Worm (Caenorhabditis elegans) whole organism, L4 larva: ENCODE results near the gene F26G1.5.

ENCODE experiments used
- F10B5.3 ChIP-seq: sonication (generic microtip); optimal IDR thresholded peaks from 2 replicates; lab custom pipeline; 2016; ENCODE audit warnings: mild to moderate bottlenecking, missing genetic modification characterization, missing compliant biosample characterization
- F37D6.2 ChIP-seq: sonication (generic microtip); optimal IDR thresholded peaks from 2 replicates; lab custom pipeline; 2016; ENCODE audit warnings: mild to moderate bottlenecking, missing genetic modification characterization, missing compliant biosample characterization
- F44E2.7 ChIP-seq: fragments of 200-800 bp; sonication (Bioruptor generic); IDR thresholded peaks from 2 replicates; pipeline ENCODE4 v2.1.2; 2022; ENCODE audit warnings: missing genetic modification characterization, missing compliant biosample characterization
- F49E8.2 ChIP-seq: sonication (generic microtip); optimal IDR thresholded peaks from 2 replicates; lab custom pipeline; 2016; ENCODE audit warnings: missing compliant biosample characterization, mild to moderate bottlenecking, missing genetic modification characterization, borderline replicate concordance
- Y105C5A.15 ChIP-seq: fragments of 200-800 bp; sonication (Bioruptor generic); IDR thresholded peaks from 2 replicates; pipeline ENCODE4 v1.3.6; 2022; ENCODE audit warnings: missing genetic modification characterization, missing compliant biosample characterization
- ZK337.2 ChIP-seq: fragments of 200-800 bp; sonication (Bioruptor generic); IDR thresholded peaks from 2 replicates; pipeline ENCODE4 v1.3.6; 2022; ENCODE audit warnings: missing genetic modification reagents, missing genetic modification characterization, missing compliant biosample characterization
- ZK546.5 ChIP-seq, 2 experiments: sonication (generic microtip); optimal IDR thresholded peaks; 2 replicates each; lab custom pipeline; 2017; ENCODE audit warnings: missing biosample characterization in 2 of 2, missing genetic modification characterization in 2 of 2
- aha-1 ChIP-seq: fragments of 150-350 bp; peaks from one replicate; lab custom pipeline; 2014; ENCODE audit warnings: missing biosample characterization, missing genetic modification characterization
- ama-1 ChIP-seq: fragments of 150-350 bp; optimal IDR thresholded peaks from 2 replicates; lab custom pipeline; 2014; ENCODE audit warnings: inconsistent platforms, mixed read lengths
- ceh-44 ChIP-seq: fragments of 200-800 bp; sonication (Bioruptor generic); IDR thresholded peaks from 2 replicates; pipeline ENCODE4 v1.3.6; 2022; ENCODE audit warnings: missing genetic modification reagents, missing genetic modification characterization, missing compliant biosample characterization
- ceh-62 ChIP-seq: sonication (generic microtip); optimal IDR thresholded peaks from 2 replicates; lab custom pipeline; 2017; ENCODE audit warnings: missing biosample characterization, missing genetic modification characterization
- cey-2 ChIP-seq: sonication (generic microtip); optimal IDR thresholded peaks from 3 replicates; lab custom pipeline; 2017; ENCODE audit warnings: missing genetic modification characterization, mild to moderate bottlenecking, missing compliant biosample characterization, antibody characterized with exemption, borderline replicate concordance; ENCODE audit not compliant: insufficient read depth
- ctbp-1 ChIP-seq: fragments of 200-800 bp; sonication (Bioruptor generic); IDR thresholded peaks from 2 replicates; pipeline ENCODE4 v1.3.6; 2022; ENCODE audit warnings: missing genetic modification reagents, missing genetic modification characterization, missing compliant biosample characterization
- daf-12 ChIP-seq: fragments of 150-350 bp; optimal IDR thresholded peaks from 2 replicates; lab custom pipeline; 2014; ENCODE audit warnings: missing biosample characterization, missing genetic modification reagents, missing genetic modification characterization
- daf-16 ChIP-seq, 3 experiments: sonication (generic microtip); optimal IDR thresholded peaks; 2 replicates each; lab custom pipeline; 2016 to 2017; ENCODE audit warnings: missing genetic modification characterization in 3 of 3, missing genetic modification reagents in 3 of 3, mild to moderate bottlenecking in 2 of 3, missing compliant biosample characterization in 2 of 3, missing biosample characterization in 1 of 3, moderate library complexity in 1 of 3
- daf-19 ChIP-seq: fragments of 200-800 bp; sonication (Bioruptor generic); conservative IDR thresholded peaks from 2 replicates; pipeline ENCODE4 v1.3.6; 2022; ENCODE audit warnings: missing genetic modification characterization, missing compliant biosample characterization
- daf-8 ChIP-seq: fragments of 200-800 bp; sonication (Bioruptor generic); IDR thresholded peaks from 2 replicates; pipeline ENCODE4 v1.3.6; 2022; ENCODE audit warnings: missing genetic modification characterization, missing compliant biosample characterization
- dmd-6 ChIP-seq: fragments of 200-800 bp; sonication (Bioruptor generic); IDR thresholded peaks from 2 replicates; pipeline ENCODE4 v1.3.6; 2022; ENCODE audit warnings: missing genetic modification reagents, missing genetic modification characterization, missing compliant biosample characterization
- dpl-1 ChIP-seq: fragments of 150-350 bp; optimal IDR thresholded peaks from 2 replicates; lab custom pipeline; 2014; ENCODE audit warnings: missing biosample characterization, missing genetic modification reagents, missing genetic modification characterization
- duxl-1 ChIP-seq: sonication (generic microtip); optimal IDR thresholded peaks from 2 replicates; lab custom pipeline; 2016; ENCODE audit warnings: mild to moderate bottlenecking, missing genetic modification characterization, moderate library complexity, missing compliant biosample characterization; ENCODE audit not compliant: poor library complexity
- egl-43 ChIP-seq: fragments of 200-800 bp; sonication (Bioruptor generic); IDR thresholded peaks from 2 replicates; pipeline ENCODE4 v1.3.6; 2022; ENCODE audit warnings: missing genetic modification reagents, missing genetic modification characterization, missing compliant biosample characterization
- fkh-10 ChIP-seq: fragments of 150-350 bp; optimal IDR thresholded peaks from 2 replicates; lab custom pipeline; 2014; ENCODE audit warnings: missing biosample characterization, missing genetic modification reagents, missing genetic modification characterization
- gei-8 ChIP-seq: fragments of 200-800 bp; sonication (Bioruptor generic); optimal IDR thresholded peaks from 2 replicates; lab custom pipeline; 2018; ENCODE audit warnings: mild to moderate bottlenecking, missing genetic modification characterization, missing compliant biosample characterization
- jun-1 ChIP-seq: fragments of 150-350 bp; optimal IDR thresholded peaks from 2 replicates; lab custom pipeline; 2014; ENCODE audit warnings: missing biosample characterization, missing genetic modification reagents, missing genetic modification characterization
- lin-1 ChIP-seq: fragments of 200-800 bp; sonication (Bioruptor generic); IDR thresholded peaks from 2 replicates; pipeline ENCODE4 v1.3.6; 2022; ENCODE audit warnings: missing genetic modification reagents, missing genetic modification characterization, missing compliant biosample characterization
- lin-13 ChIP-seq: fragments of 150-350 bp; optimal IDR thresholded peaks from 2 replicates; lab custom pipeline; 2014; ENCODE audit warnings: missing biosample characterization, missing genetic modification reagents, missing genetic modification characterization
- lin-38 ChIP-seq: fragments of 200-800 bp; sonication (Bioruptor generic); IDR thresholded peaks from 2 replicates; pipeline ENCODE4 v1.3.6; 2022; ENCODE audit warnings: missing genetic modification reagents, missing genetic modification characterization, missing compliant biosample characterization
- lir-3 ChIP-seq: sonication (generic microtip); optimal IDR thresholded peaks from 2 replicates; lab custom pipeline; 2016; ENCODE audit warnings: mild to moderate bottlenecking, missing genetic modification characterization, missing compliant biosample characterization
- lsy-2 ChIP-seq, 2 experiments: fragments of 150-350 bp in 1 of 2; sonication (generic microtip) in 1 of 2; optimal IDR thresholded peaks; 2 replicates each; lab custom pipeline; 2014 to 2017; ENCODE audit warnings: missing biosample characterization in 2 of 2, missing genetic modification characterization in 2 of 2
- madf-9 ChIP-seq: fragments of 200-800 bp; sonication (Bioruptor generic); conservative IDR thresholded peaks from 2 replicates; pipeline ENCODE4 v1.3.6; 2022; ENCODE audit warnings: missing genetic modification reagents, missing genetic modification characterization, missing compliant biosample characterization
- mdl-1 ChIP-seq, 2 experiments: fragments of 150-350 bp in 1 of 2; sonication (generic microtip) in 1 of 2; optimal IDR thresholded peaks; 2 replicates each; lab custom pipeline; 2014 to 2017; ENCODE audit warnings: missing biosample characterization in 2 of 2, missing genetic modification characterization in 2 of 2
- mep-1 ChIP-seq: fragments of 150-350 bp; sonication (generic microtip); optimal IDR thresholded peaks from 3 replicates; lab custom pipeline; 2014; ENCODE audit warnings: missing biosample characterization, missing genetic modification characterization
- mxl-3 ChIP-seq: fragments of 200-800 bp; sonication (Bioruptor generic); optimal IDR thresholded peaks from 2 replicates; lab custom pipeline; 2018; ENCODE audit warnings: mild to moderate bottlenecking, missing genetic modification characterization, missing compliant biosample characterization
- nhr-10 ChIP-seq: fragments of 150-350 bp; optimal IDR thresholded peaks from 2 replicates; lab custom pipeline; 2014; ENCODE audit warnings: missing biosample characterization, missing genetic modification characterization
- nhr-102 ChIP-seq: sonication (generic microtip); optimal IDR thresholded peaks from 2 replicates; lab custom pipeline; 2016; ENCODE audit warnings: mild to moderate bottlenecking, missing genetic modification characterization, moderate library complexity, missing compliant biosample characterization
- nhr-11 ChIP-seq: fragments of 150-350 bp; optimal IDR thresholded peaks from 2 replicates; lab custom pipeline; 2014; ENCODE audit warnings: missing biosample characterization, missing genetic modification characterization
- nhr-111 ChIP-seq: fragments of 200-800 bp; sonication (Bioruptor generic); optimal IDR thresholded peaks from 2 replicates; lab custom pipeline; 2018; ENCODE audit warnings: mild to moderate bottlenecking, missing genetic modification characterization, missing compliant biosample characterization
- nhr-42 ChIP-seq: fragments of 200-800 bp; sonication (Bioruptor generic); IDR thresholded peaks from 2 replicates; pipeline ENCODE4 v1.3.6; 2022; ENCODE audit warnings: missing genetic modification characterization, missing compliant biosample characterization
- nhr-76 ChIP-seq: fragments of 150-350 bp; optimal IDR thresholded peaks from 2 replicates; lab custom pipeline; 2014; ENCODE audit warnings: missing biosample characterization, missing genetic modification characterization
- pqm-1 ChIP-seq: sonication (generic microtip); optimal IDR thresholded peaks from 2 replicates; lab custom pipeline; 2017; ENCODE audit warnings: missing biosample characterization, missing genetic modification characterization
- rbr-2 ChIP-seq: sonication (generic microtip); optimal IDR thresholded peaks from 2 replicates; lab custom pipeline; 2016; ENCODE audit warnings: missing genotype, missing genetic modification characterization, missing compliant biosample characterization
- saeg-2 ChIP-seq: fragments of 200-800 bp; sonication (Bioruptor generic); IDR thresholded peaks from 2 replicates; pipeline ENCODE4 v1.3.6; 2022; ENCODE audit warnings: missing genetic modification reagents, missing genetic modification characterization, missing compliant biosample characterization
- set-16 ChIP-seq: fragments of 200-800 bp; sonication (Bioruptor generic); IDR thresholded peaks from 2 replicates; pipeline ENCODE4 v1.3.6; 2022; ENCODE audit warnings: missing genetic modification reagents, missing genetic modification characterization, missing compliant biosample characterization
- skn-1 ChIP-seq: fragments of 150-350 bp; optimal IDR thresholded peaks from 2 replicates; lab custom pipeline; 2014; ENCODE audit warnings: missing biosample characterization, missing genetic modification characterization
- snpc-1.2 ChIP-seq: fragments of 200-800 bp; sonication (Bioruptor generic); IDR thresholded peaks from 2 replicates; pipeline ENCODE4 v1.3.6; 2022; ENCODE audit warnings: missing genetic modification reagents, missing genetic modification characterization, missing compliant biosample characterization
- spr-3 ChIP-seq: fragments of 200-800 bp; sonication (Bioruptor generic); optimal IDR thresholded peaks from 2 replicates; lab custom pipeline; 2018; ENCODE audit warnings: mild to moderate bottlenecking, missing genetic modification characterization, missing compliant biosample characterization
- tag-97 ChIP-seq: fragments of 200-800 bp; sonication (Bioruptor generic); IDR thresholded peaks from 2 replicates; pipeline ENCODE4 v1.3.6; 2022; ENCODE audit warnings: missing genetic modification characterization, missing compliant biosample characterization
- unc-130 ChIP-seq: sonication (generic microtip); optimal IDR thresholded peaks from 2 replicates; lab custom pipeline; 2016; ENCODE audit warnings: missing genetic modification reagents, missing genetic modification characterization, missing compliant biosample characterization
- zfp-2 ChIP-seq: sonication (generic microtip); optimal IDR thresholded peaks from 2 replicates; lab custom pipeline; 2016; ENCODE audit warnings: mild to moderate bottlenecking, missing genetic modification characterization, missing compliant biosample characterization
- zfp-3 ChIP-seq: fragments of 200-800 bp; sonication (Bioruptor generic); conservative IDR thresholded peaks from 2 replicates; pipeline ENCODE4 v1.3.6; 2022; ENCODE audit warnings: missing genetic modification reagents, missing genetic modification characterization, missing compliant biosample characterization
- zip-11 ChIP-seq: fragments of 200-800 bp; sonication (Bioruptor generic); IDR thresholded peaks from 2 replicates; pipeline ENCODE4 v1.3.6; 2022; ENCODE audit warnings: missing genetic modification characterization, missing compliant biosample characterization
- ztf-7 ChIP-seq: fragments of 150-350 bp; optimal IDR thresholded peaks from 2 replicates; lab custom pipeline; 2014; ENCODE audit warnings: missing biosample characterization, missing genetic modification characterization

The F26G1.5 gene

DNA sequence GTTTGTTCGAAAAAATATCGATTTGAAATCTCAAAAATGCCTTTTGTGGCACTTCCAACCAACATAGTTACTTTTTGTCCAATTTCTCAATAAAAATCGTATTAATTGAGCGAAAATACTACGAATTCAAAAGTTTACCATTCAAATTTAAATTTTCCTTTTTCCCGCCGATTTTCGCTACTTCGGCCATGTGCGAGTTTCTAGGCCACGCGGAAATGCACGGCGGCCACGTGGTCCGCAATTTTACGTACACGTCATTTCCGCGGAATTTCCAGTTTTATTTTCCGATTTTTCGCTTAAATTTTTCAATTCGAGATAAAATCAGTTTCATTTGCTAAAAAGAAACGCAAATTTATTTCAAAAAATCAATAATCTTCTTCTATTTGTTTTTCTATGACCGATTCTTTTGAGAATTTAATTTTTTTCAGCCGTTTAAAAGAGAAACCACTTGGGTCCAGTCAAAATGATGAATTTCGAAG lies 31.2 kb downstream of the F26G1.5 start, which contains the start of gene eas-1 (continued):
- TF ChIP-seq ctbp-1 (GFP tag; lab: Robert Waterston, UW) (no peak), Y105C5A.15 (GFP tag; lab: Robert Waterston, UW) (no peak), F10B5.3 (tag; lab: Kevin White, UChicago) (no peak), zip-11 (GFP tag; lab: Robert Waterston, UW) (no peak), nhr-76 (no peak), ceh-62 (tag; lab: Kevin White, UChicago) (no peak), zfp-3 (GFP tag; lab: Robert Waterston, UW) (no peak), F37D6.2 (tag; lab: Kevin White, UChicago) (peak; percentile 14), lin-38 (GFP tag; lab: Robert Waterston, UW) (peak; percentile 80), lin-13 (GFP tag; lab: Kevin White, UChicago) (peak; percentile 62), jun-1 (tag; lab: Kevin White, UChicago) (no peak), mxl-3 (GFP tag; lab: Kevin White, UChicago) (peak; percentile 96), F49E8.2 (no peak), unc-130 (peak; percentile 92), saeg-2 (GFP tag; lab: Robert Waterston, UW) (no peak), daf-16 (GFP tag; optimal IDR thresholded peaks at IDR 0.05; lab: Kevin White, UChicago) (no peak), daf-16 (tag; optimal IDR thresholded peaks at IDR 0.05; lab: Kevin White, UChicago) (peak; percentile 42), tag-97 (GFP tag; lab: Robert Waterston, UW) (0 out of 2 replicates have a peak, but pooled peaks have one; percentile 79), duxl-1 (tag; lab: Kevin White, UChicago) (peak; percentile 15), nhr-10 (no peak), lin-1 (peak; percentile 57), daf-19 (no peak), daf-8 (GFP tag; lab: Robert Waterston, UW) (no peak), mdl-1 (tag; optimal IDR thresholded peaks at IDR 0.05; lab: Kevin White, UChicago) (peak; percentile 82 to 95), ZK337.2 (peak; percentile 90), gei-8 (GFP tag; lab: Kevin White, UChicago) (no peak), ztf-7 (tag; lab: Kevin White, UChicago) (peak; percentile 8), snpc-1.2 (GFP tag; lab: Robert Waterston, UW) (no peak), set-16 (GFP tag; lab: Robert Waterston, UW) (no peak), dpl-1 (GFP tag; lab: Kevin White, UChicago) (peak; percentile 97), dmd-6 (GFP tag; lab: Robert Waterston, UW) (peak; percentile 69), ama-1 (no peak), ceh-44 (GFP tag; lab: Robert Waterston, UW) (no peak), nhr-102 (tag; lab: Kevin White, UChicago) (peak; percentile 39), aha-1 (no peak), lsy-2 (tag; optimal IDR thresholded peaks at IDR 0.05; lab: Kevin White, UChicago) (peak in 1 of 2 experiments; percentile 86), lir-3 (tag; lab: Kevin White, UChicago) (no peak), pqm-1 (no peak), daf-12 (tag; lab: Kevin White, UChicago) (no peak), mep-1 (tag; lab: Kevin White, UChicago) (no peak), ZK546.5 (tag; optimal IDR thresholded peaks at IDR 0.05; lab: Kevin White, UChicago) (no peak), nhr-11 (tag; lab: Kevin White, UChicago) (peak; percentile 12), rbr-2 (peak; percentile 56), nhr-111 (GFP tag; lab: Kevin White, UChicago) (no peak), cey-2 (tag; lab: Kevin White, UChicago) (no peak), zfp-2 (tag; lab: Kevin White, UChicago) (no peak), madf-9 (peak; percentile 71), skn-1 (no peak), fkh-10 (GFP tag; lab: Kevin White, UChicago) (peak; percentile 38), nhr-42 (GFP tag; lab: Robert Waterston, UW) (no peak), spr-3 (GFP tag; lab: Kevin White, UChicago) (no peak), egl-43 (GFP tag; lab: Robert Waterston, UW) (no peak), F44E2.7 (no peak)
